Worm (Caenorhabditis elegans) whole organism, young adult: ENCODE data around the gene col-186.

Source experiments
- B0261.1 ChIP-seq: sonication (generic microtip); optimal IDR thresholded peaks from 2 replicates; lab custom pipeline; 2016; ENCODE audit warnings: mild to moderate bottlenecking, missing genetic modification characterization, moderate library complexity, missing compliant biosample characterization
- K12H6.12 ChIP-seq: fragments of 200-800 bp; sonication (Bioruptor generic); optimal IDR thresholded peaks from 2 replicates; lab custom pipeline; 2018; ENCODE audit warnings: mild to moderate bottlenecking, missing genetic modification characterization, missing compliant biosample characterization
- ama-1 ChIP-seq, 3 experiments: fragments of 150-350 bp in 1 of 3; sonication (generic microtip) in 2 of 3; optimal IDR thresholded peaks; 2 replicates each; lab custom pipeline; 2014 to 2018; ENCODE audit warnings: missing biosample characterization in 2 of 3, missing genetic modification characterization in 2 of 3, missing genetic modification reagents in 2 of 3
- aptf-2 ChIP-seq: fragments of 200-800 bp; sonication (Bioruptor generic); conservative IDR thresholded peaks from 2 replicates; pipeline ENCODE4 v1.3.6; 2022; ENCODE audit warnings: missing genetic modification reagents, missing genetic modification characterization, missing compliant biosample characterization
- ekl-4 ChIP-seq: fragments of 200-800 bp; sonication (Bioruptor generic); IDR thresholded peaks from 2 replicates; pipeline ENCODE4 v1.3.6; 2022; ENCODE audit warnings: missing genetic modification reagents, missing genetic modification characterization, missing compliant biosample characterization
- hrde-1 ChIP-seq: sonication (generic microtip); optimal IDR thresholded peaks from 2 replicates; lab custom pipeline; 2016; ENCODE audit warnings: missing genetic modification characterization, mild to moderate bottlenecking, missing compliant biosample characterization, moderate library complexity, missing genotype, missing genetic modification reagents, borderline replicate concordance
- lsy-27 ChIP-seq: sonication (generic microtip); optimal IDR thresholded peaks from 2 replicates; lab custom pipeline; 2017; ENCODE audit warnings: missing genetic modification characterization, mild to moderate bottlenecking, missing compliant biosample characterization, antibody characterized with exemption, missing genotype, borderline replicate concordance; ENCODE audit not compliant: insufficient read depth
- madf-6 ChIP-seq: fragments of 200-800 bp; sonication (Bioruptor generic); IDR thresholded peaks from 2 replicates; pipeline ENCODE4 v1.3.6; 2022; ENCODE audit warnings: missing genetic modification reagents, missing genetic modification characterization, missing compliant biosample characterization
- pha-4 ChIP-seq: fragments of 150-350 bp; sonication (generic microtip); optimal IDR thresholded peaks from 2 replicates; lab custom pipeline; 2014; ENCODE audit warnings: missing biosample characterization, missing genetic modification reagents, missing genetic modification characterization
- rpc-1 ChIP-seq, 2 experiments: fragments of 150-350 bp in 1 of 2; sonication (generic microtip) in 1 of 2; optimal IDR thresholded peaks; 2 replicates each; lab custom pipeline; 2014 to 2018; ENCODE audit warnings: missing biosample characterization in 1 of 2, missing genetic modification characterization in 1 of 2, missing genetic modification reagents in 1 of 2, missing genotype in 1 of 2
- snpc-1.1 ChIP-seq: sonication (generic microtip); optimal IDR thresholded peaks from 2 replicates; lab custom pipeline; 2017; ENCODE audit warnings: missing genetic modification characterization, mild to moderate bottlenecking, missing compliant biosample characterization, antibody characterized with exemption, moderate library complexity, missing genotype, missing genetic modification reagents; ENCODE audit not compliant: insufficient read depth
- tbx-9 ChIP-seq: sonication (generic microtip); optimal IDR thresholded peaks from 2 replicates; lab custom pipeline; 2016; ENCODE audit warnings: borderline replicate concordance, missing genetic modification characterization, inconsistent platforms, missing compliant biosample characterization

DNA sequence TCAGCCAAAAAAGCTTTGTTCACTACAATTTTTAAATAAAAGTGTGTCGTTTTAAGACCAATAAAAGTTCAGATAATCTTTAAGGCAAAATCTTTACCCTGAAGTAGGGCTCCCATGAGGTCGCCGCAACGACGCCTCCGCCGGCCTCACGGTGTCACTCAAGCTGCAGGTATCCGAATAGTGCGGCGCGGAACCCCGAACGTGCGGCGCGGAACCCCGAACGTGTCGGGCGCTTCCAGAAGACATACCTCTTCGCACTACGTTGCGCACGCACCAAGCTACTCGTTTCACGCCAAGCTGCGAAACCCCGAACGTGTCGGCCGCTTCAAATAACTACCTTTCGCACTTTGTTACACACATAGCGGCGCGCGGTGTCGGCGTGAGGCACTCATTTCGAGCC, 38.5 kb upstream of the col-186 start:
- TF ChIP-seq rpc-1 (optimal IDR thresholded peaks at IDR 0.05; lab: Kevin White, UChicago) (no peak), rpc-1 (tag; optimal IDR thresholded peaks at IDR 0.05; lab: Kevin White, UChicago) (no peak), B0261.1 (tag; lab: Kevin White, UChicago) (no peak), tbx-9 (tag; lab: Kevin White, UChicago) (no peak), hrde-1 (no peak), K12H6.12 (tag; lab: Kevin White, UChicago) (no peak), snpc-1.1 (tag; lab: Kevin White, UChicago) (no peak), pha-4 (tag; lab: Kevin White, UChicago) (no peak), ekl-4 (GFP tag; lab: Robert Waterston, UW) (no peak), madf-6 (GFP tag; lab: Robert Waterston, UW) (no peak), ama-1 (optimal IDR thresholded peaks at IDR 0.05; lab: Kevin White, UChicago) (no peak), ama-1 (GFP tag; optimal IDR thresholded peaks at IDR 0.05; lab: Kevin White, UChicago) (no peak), aptf-2 (GFP tag; lab: Robert Waterston, UW) (no peak; the same call in 1 of the 2 replicates), lsy-27 (tag; lab: Kevin White, UChicago) (no peak)
